Worm (Caenorhabditis elegans): ENCODE data around the gene Y116A8C.43.

The Y116A8C.43 gene

ce11 chrIV:17084317-17084716, 4.3 kb upstream of the Y116A8C.43 start (continued):
- TF ChIP-seq ets-5 (GFP tag; IDR thresholded peaks at IDR 0.05), result no peak
- no peak for TF ChIP-seq mef-2 (tag; optimal IDR thresholded peaks at IDR 0.05)
- no peak for TF ChIP-seq mep-1 (tag; optimal IDR thresholded peaks at IDR 0.05)
- TF ChIP-seq blmp-1 (tag; optimal IDR thresholded peaks at IDR 0.05), result no peak
- TF ChIP-seq egl-13 (tag; optimal IDR thresholded peaks at IDR 0.05), result no peak
- no peak for TF ChIP-seq ceh-8 (GFP tag; optimal IDR thresholded peaks at IDR 0.05)
- TF ChIP-seq tlp-1 (tag; optimal IDR thresholded peaks at IDR 0.05), result no peak
- TF ChIP-seq unc-86 (tag; optimal IDR thresholded peaks at IDR 0.05), result no peak
- peak; percentile 44 for TF ChIP-seq snu-23 (GFP tag; optimal IDR thresholded peaks at IDR 0.05)
- no peak for TF ChIP-seq rnt-1 (tag; optimal IDR thresholded peaks at IDR 0.05)

ce11 chrIV:17084839-17085238, 3.8 kb upstream of the Y116A8C.43 start:
- TF ChIP-seq nhr-12 (tag; optimal IDR thresholded peaks at IDR 0.05) (no peak), efl-1 (optimal IDR thresholded peaks at IDR 0.05) (peak in 1 of 2 experiments; percentile 38), efl-1 (GFP tag; optimal IDR thresholded peaks at IDR 0.05 in 1 of 2) (no peak)

- TF ChIP-seq unc-98 (GFP tag; IDR thresholded peaks at IDR 0.05) (peak; percentile 98), egl-13 (tag; optimal IDR thresholded peaks at IDR 0.05) (peak; percentile 66), hlh-4 (tag; optimal IDR thresholded peaks at IDR 0.05) (no peak), ceh-82 (tag; optimal IDR thresholded peaks at IDR 0.05) (peak; percentile 80 to 87 (median 85)), ztf-4 (tag; optimal IDR thresholded peaks at IDR 0.05) (peak; percentile 41), nhr-12 (tag; optimal IDR thresholded peaks at IDR 0.05) (no peak), unc-86 (tag; optimal IDR thresholded peaks at IDR 0.05) (peak; percentile 77), aly-2 (tag; optimal IDR thresholded peaks at IDR 0.05) (peak; percentile 17), unc-62 (GFP tag; optimal IDR thresholded peaks at IDR 0.05) (no peak), C34B4.2 (tag; optimal IDR thresholded peaks at IDR 0.05) (no peak), dsc-1 (tag; optimal IDR thresholded peaks at IDR 0.05) (peak; percentile 62), irx-1 (tag; optimal IDR thresholded peaks at IDR 0.05) (peak; percentile 68), lin-35 (GFP tag; optimal IDR thresholded peaks at IDR 0.05) (peak; percentile 73 to 85), nhr-11 (tag; optimal IDR thresholded peaks at IDR 0.05) (no peak), lir-3 (tag; optimal IDR thresholded peaks at IDR 0.05; ENCODE audit: poor library complexity) (peak; percentile 81), sptf-1 (tag; optimal IDR thresholded peaks at IDR 0.05) (no peak), swsn-7 (tag; optimal IDR thresholded peaks at IDR 0.05) (peak; percentile 78), unc-130 (tag; optimal IDR thresholded peaks at IDR 0.05) (peak; percentile 31), mep-1 (tag; optimal IDR thresholded peaks at IDR 0.05) (peak; percentile 80), ets-5 (GFP tag; IDR thresholded peaks at IDR 0.05) (no peak), nhr-76 (tag; optimal IDR thresholded peaks at IDR 0.05) (no peak), hpl-2 (GFP tag; optimal IDR thresholded peaks at IDR 0.05) (no peak), mef-2 (tag; optimal IDR thresholded peaks at IDR 0.05) (peak; percentile 25), lin-14 (GFP tag; optimal IDR thresholded peaks at IDR 0.05) (peak; percentile 91), isw-1 (GFP tag; IDR thresholded peaks at IDR 0.05) (peak; percentile 90), nhr-28 (tag; optimal IDR thresholded peaks at IDR 0.05) (no peak), ces-1 (GFP tag; optimal IDR thresholded peaks at IDR 0.05) (peak; percentile 14), zag-1 (tag; optimal IDR thresholded peaks at IDR 0.05) (no peak), nhr-84 (tag; optimal IDR thresholded peaks at IDR 0.05) (no peak), elt-3 (tag; optimal IDR thresholded peaks at IDR 0.05) (peak in 1 of 6 experiments; percentile 5), ama-1 (optimal IDR thresholded peaks at IDR 0.05) (no peak), rnt-1 (tag; optimal IDR thresholded peaks at IDR 0.05) (peak; percentile 89), lin-15B (tag; optimal IDR thresholded peaks at IDR 0.05) (peak; percentile 90), ztf-11 (tag; optimal IDR thresholded peaks at IDR 0.05) (peak in 1 of 2 experiments; percentile 79), hlh-17 (GFP tag; optimal IDR thresholded peaks at IDR 0.05; ENCODE audit: borderline replicate concordance) (no peak), blmp-1 (tag; optimal IDR thresholded peaks at IDR 0.05) (peak; percentile 21), jun-1 (tag; optimal IDR thresholded peaks at IDR 0.05) (peak; percentile 50), pqm-1 (tag; optimal IDR thresholded peaks at IDR 0.05) (no peak), nhr-85 (tag) (peak; percentile 92), snu-23 (GFP tag; optimal IDR thresholded peaks at IDR 0.05) (peak; percentile 87), skn-1 (tag; optimal IDR thresholded peaks at IDR 0.05) (peak; percentile 42), fkh-10 (GFP tag; optimal IDR thresholded peaks at IDR 0.05) (peak; percentile 57), nhr-90 (tag; optimal IDR thresholded peaks at IDR 0.05; ENCODE audit: poor library complexity) (peak; percentile 90), nhr-20 (tag; optimal IDR thresholded peaks at IDR 0.05) (peak; percentile 81)
Observed at ce11 chrIV:17087384-17088099, 1.1 kb upstream of the Y116A8C.43 start, which contains the start of the genes snx-13 and snr-1. snx-13 (minus strand) TSS chrIV:17087438. snr-1 (plus strand) TSS chrIV:17088049.

All from whole organism, L1 larva.